Fruit fly (Drosophila melanogaster) whole organism, wandering third instar larva: Measurements from ENCODE around the gene CG13108.

Experiments used
- Abd-B ChIP-seq: fragments of >200 bp; optimal IDR thresholded peaks from 2 replicates; lab custom pipeline; 2017; ENCODE audit warnings: missing biosample characterization, missing genetic modification characterization
- CG32264 ChIP-seq: fragments of 200-800 bp; sonication (Bioruptor generic); optimal IDR thresholded peaks from 2 replicates; lab custom pipeline; 2016; ENCODE audit warnings: missing biosample characterization, missing genetic modification characterization
- CG9705 ChIP-seq: fragments of 200-800 bp; sonication (Bioruptor generic); optimal IDR thresholded peaks from 2 replicates; lab custom pipeline; 2018; ENCODE audit warnings: missing biosample characterization, mild to moderate bottlenecking, missing genetic modification characterization
- CrebA ChIP-seq: fragments of 200-800 bp; sonication (Bioruptor generic); optimal IDR thresholded peaks from 2 replicates; lab custom pipeline; 2016; ENCODE audit warnings: missing biosample characterization, mild to moderate bottlenecking, missing genetic modification characterization, borderline replicate concordance
- Dfd ChIP-seq: fragments of >200 bp; optimal IDR thresholded peaks from 2 replicates; lab custom pipeline; 2017; ENCODE audit warnings: missing biosample characterization, missing genetic modification characterization
- Dif ChIP-seq: fragments of 200-275, 200-300 bp; sonication (Bioruptor generic); optimal IDR thresholded peaks from 2 replicates; lab custom pipeline; 2018; ENCODE audit warnings: missing biosample characterization, missing genetic modification characterization; ENCODE audit not compliant: partially characterized antibody
- GATAd ChIP-seq: sonication (Bioruptor generic); optimal IDR thresholded peaks from 2 replicates; lab custom pipeline; 2016; ENCODE audit warnings: missing biosample characterization, missing genetic modification characterization
- HLH106 ChIP-seq: fragments of 200-800 bp; optimal IDR thresholded peaks from 3 replicates; lab custom pipeline; 2019; ENCODE audit warnings: missing biosample characterization, mild to moderate bottlenecking, missing genetic modification characterization, moderate library complexity
- Hnf4 ChIP-seq: fragments of 200-800 bp; sonication (Bioruptor generic); optimal IDR thresholded peaks from 2 replicates; lab custom pipeline; 2016; ENCODE audit warnings: missing biosample characterization, mild to moderate bottlenecking, missing genetic modification characterization
- Hr78 ChIP-seq: fragments of >200 bp; optimal IDR thresholded peaks from 2 replicates; lab custom pipeline; 2017; ENCODE audit warnings: missing biosample characterization, missing genetic modification characterization
- Hr83 ChIP-seq: fragments of 200-300 bp; sonication (Bioruptor generic); optimal IDR thresholded peaks from 2 replicates; lab custom pipeline; 2016; ENCODE audit warnings: missing biosample characterization, mild to moderate bottlenecking, missing genetic modification characterization, moderate library complexity; ENCODE audit not compliant: poor library complexity, severe bottlenecking
- Jra ChIP-seq: sonication (Bioruptor generic); optimal IDR thresholded peaks from 2 replicates; lab custom pipeline; 2016; ENCODE audit warnings: missing biosample characterization, missing genetic modification characterization
- Mio ChIP-seq: sonication (Bioruptor generic); optimal IDR thresholded peaks from 2 replicates; lab custom pipeline; 2016; ENCODE audit warnings: missing biosample characterization, missing genetic modification characterization
- Myc ChIP-seq: fragments of >200 bp; optimal IDR thresholded peaks from 2 replicates; lab custom pipeline; 2017
- OdsH ChIP-seq: fragments of 200-800 bp; sonication (Bioruptor generic); optimal IDR thresholded peaks from 2 replicates; lab custom pipeline; 2016; ENCODE audit warnings: missing biosample characterization, mild to moderate bottlenecking, missing genetic modification characterization
- Rel ChIP-seq, 2 experiments: fragments of 200-800 bp; sonication (Bioruptor generic) in 1 of 2; optimal IDR thresholded peaks; 2 replicates in 1 of 2; 3 replicates in 1 of 2; lab custom pipeline; 2016 to 2019; ENCODE audit warnings: mild to moderate bottlenecking in 2 of 2, missing biosample characterization in 2 of 2, missing genetic modification characterization in 2 of 2, moderate library complexity in 1 of 2
- Sp1 ChIP-seq: fragments of 200-800 bp; sonication (Bioruptor generic); optimal IDR thresholded peaks from 3 replicates; lab custom pipeline; 2019; ENCODE audit warnings: missing biosample characterization, mild to moderate bottlenecking, missing genetic modification characterization, moderate library complexity
- Vsx2 ChIP-seq: fragments of 200-300, 225-300 bp; sonication (Bioruptor generic); optimal IDR thresholded peaks from 2 replicates; lab custom pipeline; 2018; ENCODE audit warnings: missing biosample characterization, missing genetic modification characterization; ENCODE audit not compliant: partially characterized antibody
- br ChIP-seq: fragments of 200-800 bp; sonication (Bioruptor generic); optimal IDR thresholded peaks from 2 replicates; lab custom pipeline; 2016; ENCODE audit warnings: missing biosample characterization, missing genetic modification characterization
- brk ChIP-seq: fragments of 200-800 bp; sonication (Bioruptor generic); optimal IDR thresholded peaks from 2 replicates; lab custom pipeline; 2016; ENCODE audit warnings: missing biosample characterization, mild to moderate bottlenecking, missing genetic modification characterization
- dl ChIP-seq, 2 experiments: fragments of 175-275, 200-275 bp in 1 of 2; fragments of 200-275 bp in 1 of 2; sonication (Bioruptor generic); optimal IDR thresholded peaks; lab custom pipeline; 2018; ENCODE audit warnings: mild to moderate bottlenecking in 2 of 2, missing biosample characterization in 2 of 2, missing genetic modification characterization in 2 of 2, moderate library complexity in 2 of 2; ENCODE audit not compliant: partially characterized antibody in 2 of 2, insufficient read depth in 1 of 2
- dmrt93B ChIP-seq: fragments of 200-800 bp; sonication (Bioruptor generic); optimal IDR thresholded peaks from 2 replicates; lab custom pipeline; 2018; ENCODE audit warnings: missing biosample characterization, mild to moderate bottlenecking, missing genetic modification characterization
- dsf ChIP-seq: sonication (Bioruptor generic); optimal IDR thresholded peaks from 2 replicates; lab custom pipeline; 2016; ENCODE audit warnings: missing biosample characterization, missing genetic modification characterization, borderline replicate concordance
- ey ChIP-seq: fragments of 200-800 bp; sonication (Bioruptor generic); optimal IDR thresholded peaks from 2 replicates; lab custom pipeline; 2016; ENCODE audit warnings: missing biosample characterization, missing genetic modification characterization
- foxo ChIP-seq, 2 experiments: fragments of 200-800 bp; sonication (Bioruptor generic); optimal IDR thresholded peaks; 2 replicates in 1 of 2; 3 replicates in 1 of 2; lab custom pipeline; 2016 to 2017; ENCODE audit warnings: missing biosample characterization in 2 of 2, missing genetic modification characterization in 2 of 2
- fru ChIP-seq: fragments of 200-800 bp; sonication (Bioruptor generic); optimal IDR thresholded peaks from 3 replicates; lab custom pipeline; 2016; ENCODE audit warnings: missing biosample characterization, mild to moderate bottlenecking, missing genetic modification characterization
- h ChIP-seq: fragments of 200-800 bp; sonication (Bioruptor generic); optimal IDR thresholded peaks from 3 replicates; lab custom pipeline; 2016; ENCODE audit warnings: missing biosample characterization, mild to moderate bottlenecking, missing genetic modification characterization
- jim ChIP-seq: fragments of 175-275, 200-325 bp; sonication (Bioruptor generic); optimal IDR thresholded peaks from 2 replicates; lab custom pipeline; 2016; ENCODE audit warnings: missing biosample characterization, mild to moderate bottlenecking, missing genetic modification characterization
- lola ChIP-seq: fragments of >200 bp; optimal IDR thresholded peaks from 2 replicates; lab custom pipeline; 2017; ENCODE audit warnings: missing biosample characterization, missing genetic modification characterization
- pan ChIP-seq: fragments of >200 bp; optimal IDR thresholded peaks from 2 replicates; lab custom pipeline; 2017
- psq ChIP-seq: fragments of 200-800 bp; sonication (Bioruptor generic); optimal IDR thresholded peaks from 3 replicates; lab custom pipeline; 2017; ENCODE audit warnings: missing biosample characterization, mild to moderate bottlenecking, missing genetic modification characterization, moderate library complexity
- rgr ChIP-seq: fragments of 200-800 bp; sonication (Bioruptor generic); optimal IDR thresholded peaks from 3 replicates; lab custom pipeline; 2016; ENCODE audit warnings: missing biosample characterization, mild to moderate bottlenecking, missing genetic modification characterization
- sage ChIP-seq: fragments of 200-800 bp; sonication (Bioruptor generic); optimal IDR thresholded peaks from 2 replicates; lab custom pipeline; 2016; ENCODE audit warnings: missing biosample characterization, mild to moderate bottlenecking, missing genetic modification characterization
- sv ChIP-seq: fragments of 200-800 bp; sonication (Bioruptor generic); optimal IDR thresholded peaks from 3 replicates; lab custom pipeline; 2016; ENCODE audit warnings: missing biosample characterization, missing genetic modification characterization
- tai ChIP-seq: sonication (Bioruptor generic); optimal IDR thresholded peaks from 2 replicates; lab custom pipeline; 2016; ENCODE audit warnings: missing biosample characterization, missing genetic modification characterization
- usp ChIP-seq: fragments of >200 bp; optimal IDR thresholded peaks from 2 replicates; lab custom pipeline; 2017; ENCODE audit warnings: missing biosample characterization, missing genetic modification characterization
- woc ChIP-seq: sonication (Bioruptor generic); optimal IDR thresholded peaks from 2 replicates; lab custom pipeline; 2016; ENCODE audit warnings: missing biosample characterization, mild to moderate bottlenecking, missing genetic modification characterization

The CG13108 gene

DNA sequence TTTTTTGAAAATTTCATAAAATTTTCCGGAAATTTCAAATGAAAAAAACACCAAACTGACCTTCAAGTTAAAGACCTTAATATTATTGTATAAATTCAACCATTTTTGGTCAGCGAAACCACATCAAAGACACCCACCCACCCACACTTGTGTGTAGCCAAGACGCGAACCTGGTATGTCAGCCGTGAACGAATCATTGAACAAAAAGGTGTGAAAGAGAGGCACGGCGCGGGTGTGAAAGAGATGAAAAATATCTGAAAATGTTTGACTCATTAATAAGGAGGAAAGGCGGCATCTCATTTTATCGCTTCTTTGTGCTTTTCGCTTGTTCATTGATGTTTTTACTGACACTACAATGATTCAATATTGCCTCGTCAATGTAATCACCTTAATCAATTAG is 5.7 kb upstream of the CG13108 start:
- TF ChIP-seq foxo (GFP tag; optimal IDR thresholded peaks at IDR 0.05; lab: Kevin White, UChicago): no peak
- TF ChIP-seq Hr78 (GFP tag; lab: Kevin White, UChicago): no peak
- no peak for TF ChIP-seq h (GFP tag; lab: Kevin White, UChicago)
- TF ChIP-seq CrebA: no peak
- no peak for TF ChIP-seq ey (GFP tag; lab: Kevin White, UChicago)
- TF ChIP-seq Jra (GFP tag; lab: Kevin White, UChicago): no peak
- no peak for TF ChIP-seq fru (GFP tag; lab: Kevin White, UChicago)
- TF ChIP-seq sage (GFP tag; lab: Kevin White, UChicago): no peak

dm6 chr2L:9160090-9160489 is 3.9 kb upstream of the CG13108 start:
- TF ChIP-seq foxo (GFP tag; optimal IDR thresholded peaks at IDR 0.05; lab: Kevin White, UChicago) (no peak), OdsH (GFP tag; lab: Kevin White, UChicago) (no peak), Mio (GFP tag; lab: Kevin White, UChicago) (no peak), dsf (no peak), rgr (no peak), h (GFP tag; lab: Kevin White, UChicago) (no peak), Abd-B (GFP tag; lab: Kevin White, UChicago) (no peak), GATAd (GFP tag; lab: Kevin White, UChicago) (no peak), CrebA (no peak), dmrt93B (GFP tag; lab: Kevin White, UChicago) (no peak), tai (GFP tag; lab: Kevin White, UChicago) (no peak), fru (GFP tag; lab: Kevin White, UChicago) (no peak), Hr78 (GFP tag; lab: Kevin White, UChicago) (no peak)

DNA sequence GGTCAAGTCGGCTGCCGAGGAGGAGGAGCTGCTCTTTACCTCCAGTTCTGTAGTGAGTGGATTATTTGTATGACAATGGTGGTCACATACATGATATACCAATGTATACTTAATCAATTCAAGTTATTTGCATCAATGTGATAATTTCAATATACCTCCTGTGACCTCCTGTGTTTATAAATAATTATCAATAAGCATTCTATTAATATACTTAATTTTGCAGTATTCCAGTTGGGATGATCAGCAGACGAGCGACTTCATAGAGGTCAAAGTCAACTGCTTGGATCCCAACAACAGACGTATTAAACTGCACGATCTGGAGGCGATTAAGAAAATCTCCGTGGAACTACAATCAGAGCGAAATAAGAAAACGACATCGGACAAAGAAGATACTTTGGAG is 762 bp downstream of the CG13108 start:
- no peak for TF ChIP-seq dl (GFP tag; optimal IDR thresholded peaks at IDR 0.05; lab: Kevin White, UChicago; ENCODE audit: insufficient read depth in 1 of 2, partially characterized antibody in 2 of 2)
- no peak for TF ChIP-seq sage (GFP tag; lab: Kevin White, UChicago)
- no peak for TF ChIP-seq CG32264
- TF ChIP-seq dmrt93B (GFP tag; lab: Kevin White, UChicago): no peak
- TF ChIP-seq Hr78 (GFP tag; lab: Kevin White, UChicago): no peak
- no peak for TF ChIP-seq tai (GFP tag; lab: Kevin White, UChicago)
- TF ChIP-seq foxo (GFP tag; optimal IDR thresholded peaks at IDR 0.05; lab: Kevin White, UChicago): no peak
- no peak for TF ChIP-seq CrebA
- no peak for TF ChIP-seq Dfd
- no peak for TF ChIP-seq HLH106 (tag; lab: Kevin White, UChicago)
- TF ChIP-seq Vsx2: no peak
- TF ChIP-seq Hnf4 (GFP tag; lab: Kevin White, UChicago): no peak
- TF ChIP-seq woc (GFP tag; lab: Kevin White, UChicago): no peak
- TF ChIP-seq fru (GFP tag; lab: Kevin White, UChicago): no peak
- no peak for TF ChIP-seq dsf

DNA sequence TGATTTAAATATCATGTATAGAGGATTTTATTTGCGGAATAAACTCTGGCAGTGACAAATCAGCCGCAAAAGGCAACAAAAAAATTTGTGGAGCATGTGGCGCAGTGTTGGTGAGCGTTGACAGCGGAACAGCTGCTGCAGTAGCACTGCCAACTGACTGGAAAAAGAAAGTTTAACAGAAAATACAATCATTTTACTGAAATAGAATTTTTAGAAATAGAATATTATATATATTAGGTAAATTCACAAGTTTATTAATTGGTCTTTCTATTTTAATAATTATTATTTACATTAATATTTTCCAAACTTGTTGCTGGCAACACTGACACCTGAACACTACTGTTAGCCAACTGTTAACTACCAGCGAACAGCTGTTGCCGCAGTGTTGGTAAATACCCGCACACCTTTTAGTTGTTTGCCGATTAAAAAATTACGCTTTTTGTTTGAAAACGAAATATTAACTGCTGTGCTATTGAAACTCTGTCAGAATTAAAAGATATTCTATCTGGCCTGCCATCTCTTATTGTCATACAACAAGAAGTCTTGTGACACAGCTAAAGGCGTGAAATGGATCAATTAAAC is 2.5 kb downstream of the CG13108 start, which contains the start of the genes CG9586 and tai:
TSS of gene CG9586 (minus strand) at position 116 of the 582 bp plus-strand sequence.
TSS of gene tai (plus strand) at position 380 of the 582 bp plus-strand sequence.
- peak; percentile 57 for TF ChIP-seq CG9705 (GFP tag; lab: Kevin White, UChicago)
- no peak for TF ChIP-seq Dfd
- TF ChIP-seq Jra (GFP tag; lab: Kevin White, UChicago): peak; percentile 71
- TF ChIP-seq Hr83 (GFP tag; lab: Kevin White, UChicago): peak; percentile 62
- peak in 1 of 2 experiments; percentile 89 for TF ChIP-seq foxo (GFP tag; optimal IDR thresholded peaks at IDR 0.05; lab: Kevin White, UChicago)
- TF ChIP-seq br: peak; percentile 41
- TF ChIP-seq sage (GFP tag; lab: Kevin White, UChicago): peak; percentile 83
- no peak for TF ChIP-seq Vsx2
- TF ChIP-seq pan (lab: Kevin White, UChicago): no peak
- TF ChIP-seq brk (GFP tag; lab: Kevin White, UChicago): peak; percentile 84
- peak; percentile 64 for TF ChIP-seq Rel (GFP tag; optimal IDR thresholded peaks at IDR 0.05; lab: Kevin White, UChicago)
- TF ChIP-seq Rel (tag; optimal IDR thresholded peaks at IDR 0.05; lab: Kevin White, UChicago): peak; percentile 52
- TF ChIP-seq GATAd (GFP tag; lab: Kevin White, UChicago): no peak
- peak; percentile 35 for TF ChIP-seq dmrt93B (GFP tag; lab: Kevin White, UChicago)
- peak; percentile 74 for TF ChIP-seq Sp1
- peak; percentile 86 for TF ChIP-seq sv (GFP tag; lab: Kevin White, UChicago)
- peak; percentile 49 for TF ChIP-seq ey (GFP tag; lab: Kevin White, UChicago)
- TF ChIP-seq CG32264: no peak
- TF ChIP-seq jim (GFP tag; lab: Kevin White, UChicago): no peak
- peak; percentile 78 for TF ChIP-seq psq (GFP tag; lab: Kevin White, UChicago)
- TF ChIP-seq HLH106 (tag; lab: Kevin White, UChicago): peak; percentile 83
- TF ChIP-seq CrebA: no peak
- TF ChIP-seq dl (GFP tag; optimal IDR thresholded peaks at IDR 0.05; lab: Kevin White, UChicago; ENCODE audit: insufficient read depth in 1 of 2, partially characterized antibody in 2 of 2): no peak
- TF ChIP-seq usp (GFP tag; lab: Kevin White, UChicago): no peak
- peak; percentile 92 for TF ChIP-seq tai (GFP tag; lab: Kevin White, UChicago)
- TF ChIP-seq h (GFP tag; lab: Kevin White, UChicago): peak; percentile 77
- no peak for TF ChIP-seq lola
- no peak for TF ChIP-seq Mio (GFP tag; lab: Kevin White, UChicago)
- no peak for TF ChIP-seq Dif (GFP tag; lab: Kevin White, UChicago)
- TF ChIP-seq woc (GFP tag; lab: Kevin White, UChicago): peak; percentile 13
- no peak for TF ChIP-seq dsf
- TF ChIP-seq Abd-B (GFP tag; lab: Kevin White, UChicago): no peak
- peak; percentile 68 for TF ChIP-seq fru (GFP tag; lab: Kevin White, UChicago)
- TF ChIP-seq Hr78 (GFP tag; lab: Kevin White, UChicago): no peak
- TF ChIP-seq OdsH (GFP tag; lab: Kevin White, UChicago): peak; percentile 77
- no peak for TF ChIP-seq Myc (lab: Kevin White, UChicago)
- TF ChIP-seq Hnf4 (GFP tag; lab: Kevin White, UChicago): peak; percentile 80
